Fruit fly (Drosophila melanogaster): ENCODE measurements around the gene CG31668.

The CG31668 gene

dm6 chr2L:2161244-2162243 is 44.4 kb downstream of the CG31668 start:
- TF ChIP-seq Mrtf (GFP tag; IDR thresholded peaks at IDR 0.05) (no peak), CG2202 (tag; optimal IDR thresholded peaks at IDR 0.05) (peak; percentile 8), aop (GFP tag; IDR thresholded peaks at IDR 0.05) (peak; percentile 100), gfzf (GFP tag; optimal IDR thresholded peaks at IDR 0.05) (no peak), CG6175 (GFP tag; IDR thresholded peaks at IDR 0.05) (peak; percentile 87; the same call in 2 of the 3 replicates), CG10979 (tag; optimal IDR thresholded peaks at IDR 0.05) (peak; percentile 58), Elba2 (GFP tag; optimal IDR thresholded peaks at IDR 0.05) (no peak), CG34376 (GFP tag; optimal IDR thresholded peaks at IDR 0.05) (peak; percentile 54), CG4328 (GFP tag; optimal IDR thresholded peaks at IDR 0.05) (no peak), CG31224 (GFP tag; IDR thresholded peaks at IDR 0.05) (no peak), Awh (GFP tag; IDR thresholded peaks at IDR 0.05) (no peak), Hmx (GFP tag; optimal IDR thresholded peaks at IDR 0.05) (peak; percentile 37), zfh1 (GFP tag; IDR thresholded peaks at IDR 0.05) (no peak), CG8089 (GFP tag; optimal IDR thresholded peaks at IDR 0.05) (peak; percentile 19), vnd (GFP tag; IDR thresholded peaks at IDR 0.05; ENCODE audit: partially characterized antibody) (no peak), Hsf (GFP tag; optimal IDR thresholded peaks at IDR 0.05) (peak; percentile 19), tap (tag; optimal IDR thresholded peaks at IDR 0.05) (no peak), CG7357 (GFP tag; IDR thresholded peaks at IDR 0.05) (no peak), chn (GFP tag; optimal IDR thresholded peaks at IDR 0.05) (peak; percentile 19), Mes4 (GFP tag; optimal IDR thresholded peaks at IDR 0.05) (peak; percentile 23), Antp (GFP tag; optimal IDR thresholded peaks at IDR 0.05) (peak; percentile 10), salm (tag; optimal IDR thresholded peaks at IDR 0.05) (no peak), ac (GFP tag; optimal IDR thresholded peaks at IDR 0.05) (no peak), NC2α (GFP tag; optimal IDR thresholded peaks at IDR 0.05) (no peak), CG17802 (tag; optimal IDR thresholded peaks at IDR 0.05) (no peak), eve (GFP tag; optimal IDR thresholded peaks at IDR 0.05) (no peak), Rx (GFP tag; IDR thresholded peaks at IDR 0.05) (peak; percentile 58), bcd (GFP tag; optimal IDR thresholded peaks at IDR 0.05) (peak; percentile 59), inv (GFP tag; IDR thresholded peaks at IDR 0.05; ENCODE audit: partially characterized antibody) (no peak), CG14965 (GFP tag; optimal IDR thresholded peaks at IDR 0.05; ENCODE audit: borderline replicate concordance) (no peak), CG6689 (GFP tag; IDR thresholded peaks at IDR 0.05) (peak; percentile 35; the same call in 1 of the 2 replicates), mirr (GFP tag; optimal IDR thresholded peaks at IDR 0.05) (peak; percentile 24), shn (GFP tag; optimal IDR thresholded peaks at IDR 0.05) (peak; percentile 37), Asciz (GFP tag; optimal IDR thresholded peaks at IDR 0.05) (no peak), Sry-δ (GFP tag; optimal IDR thresholded peaks at IDR 0.05) (no peak), tna (GFP tag; IDR thresholded peaks at IDR 0.05; ENCODE audit: partially characterized antibody) (peak; percentile 39; the same call in 1 of the 2 replicates), knrl (GFP tag; IDR thresholded peaks at IDR 0.05; ENCODE audit: partially characterized antibody) (no peak), dpn (GFP tag; optimal IDR thresholded peaks at IDR 0.05) (peak; percentile 25 to 48), HLH54F (GFP tag; optimal IDR thresholded peaks at IDR 0.05) (peak; percentile 34), Max (GFP tag; optimal IDR thresholded peaks at IDR 0.05) (peak; percentile 33), CG4730 (GFP tag; IDR thresholded peaks at IDR 0.05) (no peak), CG11398 (GFP tag; optimal IDR thresholded peaks at IDR 0.05) (no peak), Side (GFP tag; optimal IDR thresholded peaks at IDR 0.05) (no peak), CG7745 (tag; optimal IDR thresholded peaks at IDR 0.05) (no peak), otp (GFP tag; IDR thresholded peaks at IDR 0.05) (no peak), CG32532 (GFP tag; IDR thresholded peaks at IDR 0.05) (no peak), Atf3 (GFP tag; optimal IDR thresholded peaks at IDR 0.05) (peak; percentile 2), Fer3 (tag; optimal IDR thresholded peaks at IDR 0.05) (no peak), Doc3 (GFP tag; IDR thresholded peaks at IDR 0.05; ENCODE audit: partially characterized antibody) (no peak)
